Worm (Caenorhabditis elegans): ENCODE measurements around the gene T02G5.15.

The T02G5.15 gene

DNA sequence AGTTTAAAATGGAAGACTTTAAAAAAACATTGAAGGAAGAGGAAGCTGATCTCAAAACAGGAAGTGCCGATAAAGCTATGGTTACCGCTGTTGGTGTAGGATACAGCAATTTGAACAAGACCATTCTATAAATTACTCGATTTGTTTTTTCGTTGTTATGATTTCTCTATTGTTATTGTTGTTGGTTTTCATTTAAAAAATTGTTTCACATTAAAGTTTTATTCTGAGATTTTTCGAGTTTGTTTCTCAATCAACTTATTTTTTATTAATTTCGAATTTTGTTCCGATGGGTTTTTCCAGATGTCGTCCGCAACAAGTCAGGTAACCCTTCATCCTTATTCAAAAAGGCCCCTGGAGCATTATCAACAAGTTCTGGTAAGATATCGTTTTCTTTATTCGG is 32.3 kb upstream of the T02G5.15 start, which contains the start of gene ZK1127.12:
Gene ZK1127.12, plus strand, starts transcription at position 301 of the 400 bp plus-strand sequence.
- no peak for TF ChIP-seq lir-3 (tag; optimal IDR thresholded peaks at IDR 0.05)
- 0 out of 2 replicates have a peak, but pooled peaks have one; percentile 28 for TF ChIP-seq lin-38 (GFP tag; IDR thresholded peaks at IDR 0.05)

ce11 chrII:7053001-7053400 is 31.1 kb upstream of the T02G5.15 start, which contains the start of gene ZK1127.13:
ZK1127.13 (plus strand) TSS chrII:7053301.
- TF ChIP-seq cey-2 (tag; optimal IDR thresholded peaks at IDR 0.05; ENCODE audit: borderline replicate concordance, insufficient read depth) (no peak), F37D6.2 (tag; optimal IDR thresholded peaks at IDR 0.05) (no peak), gei-8 (GFP tag; optimal IDR thresholded peaks at IDR 0.05) (no peak), egl-27 (tag; optimal IDR thresholded peaks at IDR 0.05) (no peak), F44E2.7 (GFP tag; IDR thresholded peaks at IDR 0.05) (no peak), rbr-2 (tag; optimal IDR thresholded peaks at IDR 0.05) (no peak), ctbp-1 (GFP tag; IDR thresholded peaks at IDR 0.05) (no peak), ztf-7 (tag; optimal IDR thresholded peaks at IDR 0.05) (no peak), nhr-11 (tag; optimal IDR thresholded peaks at IDR 0.05) (no peak), Y75B8A.6 (GFP tag; IDR thresholded peaks at IDR 0.05) (no peak), lim-7 (GFP tag; IDR thresholded peaks at IDR 0.05) (no peak), nhr-48 (tag; optimal IDR thresholded peaks at IDR 0.05) (no peak), ceh-32 (tag; optimal IDR thresholded peaks at IDR 0.05; ENCODE audit: poor library complexity) (no peak), zip-11 (GFP tag; IDR thresholded peaks at IDR 0.05) (no peak), daf-12 (tag; optimal IDR thresholded peaks at IDR 0.05) (no peak), ZK546.5 (tag; optimal IDR thresholded peaks at IDR 0.05) (no peak)

ce11 chrII:7053649-7054048 is 30.5 kb upstream of the T02G5.15 start, which contains the start of gene ZK1127.4:
ZK1127.4 (plus strand) TSS chrII:7053949.
- no peak for TF ChIP-seq ceh-82 (tag; optimal IDR thresholded peaks at IDR 0.05)
- TF ChIP-seq ceh-32 (tag; optimal IDR thresholded peaks at IDR 0.05; ENCODE audit: poor library complexity) = no peak
- no peak for TF ChIP-seq aly-2 (tag; optimal IDR thresholded peaks at IDR 0.05)
- no peak for TF ChIP-seq tag-97 (GFP tag; IDR thresholded peaks at IDR 0.05)
- no peak for TF ChIP-seq D1046.2 (GFP tag; IDR thresholded peaks at IDR 0.05)
- no peak for TF ChIP-seq F44E2.7 (GFP tag; IDR thresholded peaks at IDR 0.05)
- TF ChIP-seq attf-4 (tag; optimal IDR thresholded peaks at IDR 0.05) = no peak
- no peak for TF ChIP-seq nhr-10 (tag; optimal IDR thresholded peaks at IDR 0.05)
- TF ChIP-seq Y75B8A.6 (GFP tag; IDR thresholded peaks at IDR 0.05) = no peak
- TF ChIP-seq Y48G9A.11 (GFP tag; IDR thresholded peaks at IDR 0.05) = no peak
- no peak for TF ChIP-seq daf-19 (GFP tag; conservative IDR thresholded peaks at IDR 0.05)
- no peak for TF ChIP-seq F37D6.2 (tag; optimal IDR thresholded peaks at IDR 0.05)
- TF ChIP-seq zip-2 (tag; optimal IDR thresholded peaks at IDR 0.05) = no peak
- TF ChIP-seq zfp-3 (GFP tag; conservative IDR thresholded peaks at IDR 0.05) = no peak
- TF ChIP-seq F26F4.8 (GFP tag; conservative IDR thresholded peaks at IDR 0.05) = no peak
- TF ChIP-seq nhr-42 (GFP tag; IDR thresholded peaks at IDR 0.05) = no peak

ce11 chrII:7054987-7055386 is 29.1 kb upstream of the T02G5.15 start, which contains the start of gene ZK1127.3:
ZK1127.3 (plus strand) TSS chrII:7055287.
- TF ChIP-seq nhr-237 (tag; optimal IDR thresholded peaks at IDR 0.05) = no peak
- no peak for TF ChIP-seq dmd-9 (GFP tag; IDR thresholded peaks at IDR 0.05)
- no peak for TF ChIP-seq ceh-62 (tag; optimal IDR thresholded peaks at IDR 0.05)
- no peak for TF ChIP-seq mdl-1 (tag; optimal IDR thresholded peaks at IDR 0.05)
- no peak for TF ChIP-seq lin-38 (GFP tag; IDR thresholded peaks at IDR 0.05)
- no peak for TF ChIP-seq zfp-2 (tag; optimal IDR thresholded peaks at IDR 0.05)
- no peak for TF ChIP-seq tag-97 (GFP tag; IDR thresholded peaks at IDR 0.05)
- no peak for TF ChIP-seq nhr-42 (GFP tag; IDR thresholded peaks at IDR 0.05)
- TF ChIP-seq lin-13 (GFP tag; optimal IDR thresholded peaks at IDR 0.05) = no peak
- TF ChIP-seq lim-7 (GFP tag; IDR thresholded peaks at IDR 0.05) = no peak
- TF ChIP-seq sdz-12 (GFP tag; optimal IDR thresholded peaks at IDR 0.05) = no peak
- TF ChIP-seq F10B5.3 (tag; optimal IDR thresholded peaks at IDR 0.05) = no peak
- TF ChIP-seq unc-62 (GFP tag; optimal IDR thresholded peaks at IDR 0.05 in 1 of 2) = no peak
- no peak for TF ChIP-seq unc-62 (tag; optimal IDR thresholded peaks at IDR 0.05)
- no peak for TF ChIP-seq F49E8.2 (tag; optimal IDR thresholded peaks at IDR 0.05; ENCODE audit: borderline replicate concordance)
- TF ChIP-seq Y48G9A.11 (GFP tag; IDR thresholded peaks at IDR 0.05) = no peak
- TF ChIP-seq mdt-29 (GFP tag; IDR thresholded peaks at IDR 0.05) = no peak
